Fruit fly (Drosophila melanogaster): ENCODE measurements around the gene CG42245.

- TF ChIP-seq CG7045 (GFP tag; optimal IDR thresholded peaks at IDR 0.05) (peak; percentile 78), Clk (GFP tag; optimal IDR thresholded peaks at IDR 0.05) (peak; percentile 52), CG5204 (GFP tag; optimal IDR thresholded peaks at IDR 0.05) (peak; percentile 74), CG33017 (tag; optimal IDR thresholded peaks at IDR 0.05) (peak; percentile 56), CG11617 (GFP tag; optimal IDR thresholded peaks at IDR 0.05) (peak; percentile 93), kay (GFP tag; ENCODE audit: borderline replicate concordance) (peak; percentile 49), CG1620 (GFP tag; optimal IDR thresholded peaks at IDR 0.05) (peak; percentile 77), tj (GFP tag; optimal IDR thresholded peaks at IDR 0.05) (peak; percentile 96)
These were observed 3.6 kb downstream of the CG42245 start for dm6 chr3L:2634929-2635799.
